Fruit fly (Drosophila melanogaster) whole organism, embryonic: Measurements from ENCODE around the gene Fas2.

Experiments
- B-H2 ChIP-seq: fragments of 200-800 bp; sonication (Bioruptor generic); optimal IDR thresholded peaks from 2 replicates; lab custom pipeline; 2018; ENCODE audit warnings: missing biosample characterization, mild to moderate bottlenecking, missing genetic modification characterization
- CG10979 ChIP-seq: fragments of 200-800 bp; sonication (Bioruptor generic); optimal IDR thresholded peaks from 2 replicates; lab custom pipeline; 2018; ENCODE audit warnings: missing biosample characterization, mild to moderate bottlenecking, missing genetic modification characterization, moderate library complexity
- CG11085 ChIP-seq: fragments of 200-800 bp; sonication (Bioruptor generic); IDR thresholded peaks from 2 replicates; pipeline ENCODE4 v1.3.6; 2022; ENCODE audit warnings: missing biosample characterization, missing genetic modification characterization
- CG11456 ChIP-seq: fragments of 200-800 bp; sonication (Bioruptor generic); IDR thresholded peaks from 3 replicates; pipeline ENCODE4 v1.3.6; 2022; ENCODE audit warnings: missing biosample characterization, missing genetic modification characterization
- CG11504 ChIP-seq: fragments of 200-800 bp; sonication (Bioruptor generic); optimal IDR thresholded peaks from 3 replicates; lab custom pipeline; 2019; ENCODE audit warnings: missing biosample characterization, mild to moderate bottlenecking, missing genetic modification characterization, moderate library complexity
- CG12391 ChIP-seq: fragments of 200-800 bp; sonication (Bioruptor generic); optimal IDR thresholded peaks from 3 replicates; lab custom pipeline; 2018; ENCODE audit warnings: missing biosample characterization, mild to moderate bottlenecking, missing genetic modification characterization, moderate library complexity
- CG12659 ChIP-seq: fragments of 200-800 bp; sonication (Bioruptor generic); optimal IDR thresholded peaks from 3 replicates; lab custom pipeline; 2017; ENCODE audit warnings: mild to moderate bottlenecking, missing biosample characterization, missing genetic modification reagents, missing genetic modification characterization
- CG12769 ChIP-seq: fragments of 200-800 bp; sonication (Bioruptor generic); optimal IDR thresholded peaks from 2 replicates; lab custom pipeline; 2019; ENCODE audit warnings: missing biosample characterization, mild to moderate bottlenecking, missing genetic modification characterization, moderate library complexity
- CG13296 ChIP-seq: fragments of 200-800 bp; sonication (Bioruptor generic); optimal IDR thresholded peaks from 3 replicates; lab custom pipeline; 2018; ENCODE audit warnings: missing biosample characterization, mild to moderate bottlenecking, missing genetic modification characterization
- CG13894 ChIP-seq: fragments of 200-800 bp; sonication (Bioruptor generic); optimal IDR thresholded peaks from 3 replicates; lab custom pipeline; 2018; ENCODE audit warnings: missing biosample characterization, mild to moderate bottlenecking, missing genetic modification characterization, moderate library complexity
- CG17186 ChIP-seq: fragments of 200-800 bp; sonication (Bioruptor generic); optimal IDR thresholded peaks from 3 replicates; lab custom pipeline; 2017; ENCODE audit warnings: missing biosample characterization, missing genetic modification reagents, missing genetic modification characterization
- CG18599 ChIP-seq: fragments of 200-800 bp; sonication (Bioruptor generic); optimal IDR thresholded peaks from 3 replicates; lab custom pipeline; 2017; ENCODE audit warnings: missing biosample characterization, missing genetic modification characterization, mild to moderate bottlenecking, moderate library complexity, missing genetic modification reagents
- CG2129 ChIP-seq: fragments of 200-800 bp; sonication (Bioruptor generic); IDR thresholded peaks from 2 replicates; pipeline ENCODE4 v1.3.6; 2022; ENCODE audit warnings: missing biosample characterization, missing genetic modification characterization; ENCODE audit not compliant: partially characterized antibody
- CG2202 ChIP-seq: fragments of 200-800 bp; sonication (Bioruptor generic); optimal IDR thresholded peaks from 2 replicates; lab custom pipeline; 2018; ENCODE audit warnings: missing biosample characterization, mild to moderate bottlenecking, missing genetic modification characterization
- CG30431 ChIP-seq: fragments of 200-800 bp; sonication (Bioruptor generic); optimal IDR thresholded peaks from 2 replicates; lab custom pipeline; 2017; ENCODE audit warnings: missing biosample characterization, missing genetic modification characterization
- CG32767 ChIP-seq: fragments of 200-800 bp; sonication (Bioruptor generic); IDR thresholded peaks from 2 replicates; pipeline ENCODE4 v1.3.6; 2022; ENCODE audit warnings: missing biosample characterization, missing genetic modification characterization
- CG7357 ChIP-seq: fragments of 200-800 bp; sonication (Bioruptor generic); IDR thresholded peaks from 3 replicates; pipeline ENCODE4 v1.3.6; 2022; ENCODE audit warnings: missing biosample characterization, missing genetic modification characterization
- CG7987 ChIP-seq: fragments of 200-800 bp; sonication (Bioruptor generic); optimal IDR thresholded peaks from 2 replicates; lab custom pipeline; 2018; ENCODE audit warnings: missing biosample characterization, mild to moderate bottlenecking, missing genetic modification characterization, moderate library complexity
- CG8290 ChIP-seq, 3 experiments: fragments of 200-800 bp; sonication (Bioruptor generic); optimal IDR thresholded peaks; 2 replicates each; lab custom pipeline; 2016 to 2019; ENCODE audit warnings: missing biosample characterization in 3 of 3, missing genetic modification characterization in 3 of 3, mild to moderate bottlenecking in 2 of 3, moderate library complexity in 1 of 3
- CG8765 ChIP-seq: fragments of 200-800 bp; sonication (Bioruptor generic); IDR thresholded peaks from 2 replicates; pipeline ENCODE4 v1.3.6; 2022; ENCODE audit warnings: missing biosample characterization, missing genetic modification characterization
- CkIIα-i1 ChIP-seq: fragments of 200-800 bp; sonication (Bioruptor generic); IDR thresholded peaks from 2 replicates; pipeline ENCODE4 v1.3.6; 2022; ENCODE audit warnings: missing biosample characterization, missing genetic modification characterization
- Fer2 ChIP-seq: fragments of 200-800 bp; sonication (Bioruptor generic); optimal IDR thresholded peaks from 2 replicates; lab custom pipeline; 2018; ENCODE audit warnings: missing biosample characterization, mild to moderate bottlenecking, missing genetic modification characterization, moderate library complexity
- HmgD ChIP-seq: fragments of 200-800 bp; sonication (Bioruptor generic); optimal IDR thresholded peaks from 3 replicates; lab custom pipeline; 2016; ENCODE audit warnings: missing biosample characterization, missing genetic modification characterization
- HmgZ ChIP-seq: fragments of 200-800 bp; sonication (Bioruptor generic); optimal IDR thresholded peaks from 2 replicates; lab custom pipeline; 2018; ENCODE audit warnings: missing biosample characterization, mild to moderate bottlenecking, missing genetic modification characterization
- Lpt ChIP-seq: fragments of >200 bp; optimal IDR thresholded peaks from 2 replicates; lab custom pipeline; 2018; ENCODE audit warnings: missing biosample characterization, missing genetic modification characterization
- Neu2 ChIP-seq: fragments of 200-800 bp; sonication (Bioruptor generic); optimal IDR thresholded peaks from 3 replicates; lab custom pipeline; 2016; ENCODE audit warnings: missing biosample characterization, missing genetic modification characterization, borderline replicate concordance
- NfI ChIP-seq: fragments of 200-800 bp; sonication (Bioruptor generic); optimal IDR thresholded peaks from 3 replicates; lab custom pipeline; 2018; ENCODE audit warnings: missing biosample characterization, mild to moderate bottlenecking, missing genetic modification characterization, moderate library complexity
- Sin3A ChIP-seq: fragments of >200 bp; optimal IDR thresholded peaks from 2 replicates; lab custom pipeline; 2018
- Usf ChIP-seq: fragments of 200-800 bp; sonication (Bioruptor generic); optimal IDR thresholded peaks from 2 replicates; lab custom pipeline; 2017; ENCODE audit warnings: missing genotype, missing biosample characterization, missing genetic modification characterization
- Xbp1 ChIP-seq: fragments of 200-800 bp; sonication (Bioruptor generic); optimal IDR thresholded peaks from 3 replicates; lab custom pipeline; 2016; ENCODE audit warnings: missing biosample characterization, mild to moderate bottlenecking, missing genetic modification characterization
- corto ChIP-seq: fragments of 200-800 bp; sonication (Bioruptor generic); optimal IDR thresholded peaks from 2 replicates; lab custom pipeline; 2016; ENCODE audit warnings: missing biosample characterization, mild to moderate bottlenecking, missing genetic modification characterization, moderate library complexity
- dan ChIP-seq: fragments of 200-800 bp; sonication (Bioruptor generic); IDR thresholded peaks from 2 replicates; pipeline ENCODE4 v1.3.6; 2022; ENCODE audit warnings: missing biosample characterization, missing genetic modification characterization
- dmrt11E ChIP-seq: fragments of 200-800 bp; sonication (Bioruptor generic); optimal IDR thresholded peaks from 3 replicates; lab custom pipeline; 2018; ENCODE audit warnings: missing biosample characterization, mild to moderate bottlenecking, missing genetic modification characterization, moderate library complexity
- fd3F ChIP-seq: fragments of 200-800 bp; sonication (Bioruptor generic); optimal IDR thresholded peaks from 2 replicates; lab custom pipeline; 2018; ENCODE audit warnings: missing biosample characterization, mild to moderate bottlenecking, missing genetic modification characterization, moderate library complexity
- gfzf ChIP-seq: fragments of 200-800 bp; sonication (Bioruptor generic); optimal IDR thresholded peaks from 2 replicates; lab custom pipeline; 2016; ENCODE audit warnings: missing biosample characterization, mild to moderate bottlenecking, missing genetic modification characterization, moderate library complexity
- grau ChIP-seq: fragments of 200-800 bp; optimal IDR thresholded peaks from 3 replicates; lab custom pipeline; 2019; ENCODE audit warnings: missing biosample characterization, mild to moderate bottlenecking, missing genetic modification characterization, moderate library complexity
- gsb ChIP-seq: fragments of 200-800 bp; sonication (Bioruptor generic); IDR thresholded peaks from 2 replicates; pipeline ENCODE4 v1.3.6; 2022; ENCODE audit warnings: missing biosample characterization, missing genetic modification characterization
- h ChIP-seq: fragments of >200 bp; optimal IDR thresholded peaks from 2 replicates; lab custom pipeline; 2017
- hkb ChIP-seq, 2 experiments: fragments of 200-800 bp in 1 of 2; fragments of >200 bp in 1 of 2; sonication (Bioruptor generic) in 1 of 2; IDR thresholded peaks in 1 of 2; optimal IDR thresholded peaks in 1 of 2; 2 replicates each; pipeline versions ENCODE4 v1.3.6 to Lab custom; 2017 to 2022; ENCODE audit warnings: missing biosample characterization in 1 of 2, missing genetic modification characterization in 1 of 2
- luna ChIP-seq: fragments of 200-800 bp; sonication (Bioruptor generic); optimal IDR thresholded peaks from 2 replicates; lab custom pipeline; 2016; ENCODE audit warnings: missing biosample characterization, missing genetic modification characterization
- mld ChIP-seq: fragments of 200-800 bp; sonication (Bioruptor generic); IDR thresholded peaks from 3 replicates; pipeline ENCODE4 v1.3.6; 2022; ENCODE audit warnings: missing biosample characterization, missing genetic modification characterization; ENCODE audit not compliant: partially characterized antibody
- pb ChIP-seq: fragments of 200-800 bp; sonication (Bioruptor generic); optimal IDR thresholded peaks from 3 replicates; lab custom pipeline; 2016; ENCODE audit warnings: missing biosample characterization, missing genetic modification characterization
- row ChIP-seq: fragments of 200-800 bp; sonication (Bioruptor generic); IDR thresholded peaks from 3 replicates; pipeline ENCODE4 v1.3.6; 2022; ENCODE audit warnings: missing biosample characterization, missing genetic modification characterization
- salm ChIP-seq: fragments of 200-800 bp; sonication (Bioruptor generic); optimal IDR thresholded peaks from 2 replicates; lab custom pipeline; 2018; ENCODE audit warnings: missing biosample characterization, mild to moderate bottlenecking, missing genetic modification characterization
- seq ChIP-seq: fragments of 200-800 bp; sonication (Bioruptor generic); IDR thresholded peaks from 2 replicates; pipeline ENCODE4 v1.3.6; 2022; ENCODE audit warnings: missing biosample characterization, missing genetic modification characterization
- sim ChIP-seq: fragments of 200-800 bp; sonication (Bioruptor generic); IDR thresholded peaks from 2 replicates; pipeline ENCODE4 v1.3.6; 2022; ENCODE audit warnings: missing biosample characterization, missing genetic modification characterization
- tap ChIP-seq: fragments of 200-800 bp; optimal IDR thresholded peaks from 3 replicates; lab custom pipeline; 2019; ENCODE audit warnings: missing biosample characterization, mild to moderate bottlenecking, missing genetic modification characterization, moderate library complexity
- vvl ChIP-seq: fragments of 200-800 bp; sonication (Bioruptor generic); IDR thresholded peaks from 2 replicates; pipeline ENCODE4 v1.3.6; 2022; ENCODE audit warnings: missing biosample characterization, missing genetic modification characterization
- wek ChIP-seq: fragments of 200-800 bp; sonication (Bioruptor generic); optimal IDR thresholded peaks from 3 replicates; lab custom pipeline; 2018; ENCODE audit warnings: missing biosample characterization, mild to moderate bottlenecking, missing genetic modification characterization, moderate library complexity
- wor ChIP-seq: fragments of 200-800 bp; sonication (Bioruptor generic); IDR thresholded peaks from 2 replicates; pipeline ENCODE4 v1.3.6; 2022; ENCODE audit warnings: missing biosample characterization, missing genetic modification characterization

Fas2 gene

DNA sequence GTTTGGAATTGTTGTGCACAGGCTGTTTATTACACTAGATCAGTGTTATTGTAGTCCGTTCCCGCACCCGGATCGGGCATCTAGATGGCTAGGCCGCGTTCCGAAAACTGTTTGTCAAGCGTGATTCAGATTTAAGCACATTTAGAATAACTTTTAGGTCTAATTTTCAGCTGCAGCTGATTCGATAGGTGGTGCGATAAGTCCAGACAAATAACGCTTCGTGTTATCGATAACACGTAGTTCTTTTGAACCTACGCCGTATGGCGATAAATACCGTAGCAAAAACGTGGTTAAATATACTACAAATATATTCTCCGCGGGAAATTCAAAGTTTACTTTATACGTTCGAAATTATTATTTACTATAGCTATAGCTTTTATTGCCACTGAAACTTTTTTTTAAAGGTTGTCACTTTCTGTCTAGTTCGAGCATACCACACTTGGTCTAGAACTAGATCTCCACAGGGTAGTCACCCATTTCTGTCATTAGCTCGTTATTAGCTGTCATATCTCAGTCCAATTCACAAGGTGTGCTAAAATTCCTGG, 105.0 kb downstream of the Fas2 start, which contains the start of the genes Cmtr1 and CG15375 (continued):
- no peak for TF ChIP-seq wek
- TF ChIP-seq CG30431 (GFP tag; lab: Kevin White, UChicago): no peak
- TF ChIP-seq seq (GFP tag; lab: Robert Waterston, UW): no peak
- no peak for TF ChIP-seq CG2202 (tag; lab: Kevin White, UChicago)
- TF ChIP-seq Neu2 (GFP tag; lab: Kevin White, UChicago): no peak
- TF ChIP-seq CG13296: no peak
- no peak for TF ChIP-seq CG11085 (GFP tag; lab: Robert Waterston, UW)
- TF ChIP-seq CG18599: no peak
- no peak for TF ChIP-seq Usf
- TF ChIP-seq salm (tag; lab: Kevin White, UChicago): no peak
- TF ChIP-seq HmgZ (tag; lab: Kevin White, UChicago): peak; percentile 7
- no peak for TF ChIP-seq NfI (GFP tag; lab: Kevin White, UChicago)
- no peak for TF ChIP-seq wor
- TF ChIP-seq Sin3A (lab: Kevin White, UChicago): peak; percentile 2
- no peak for TF ChIP-seq CG12391 (tag; lab: Kevin White, UChicago)
- no peak for TF ChIP-seq row
- TF ChIP-seq pb (GFP tag; lab: Kevin White, UChicago): no peak
- no peak for TF ChIP-seq Xbp1
- no peak for TF ChIP-seq fd3F
- no peak for TF ChIP-seq vvl (GFP tag; lab: Robert Waterston, UW)
- no peak for TF ChIP-seq grau
- no peak for TF ChIP-seq Lpt (GFP tag; lab: Kevin White, UChicago)
- no peak for TF ChIP-seq CG8290 (GFP tag; optimal IDR thresholded peaks at IDR 0.05; lab: Kevin White, UChicago)
- no peak for TF ChIP-seq CG8290 (tag; optimal IDR thresholded peaks at IDR 0.05; lab: Kevin White, UChicago)
- TF ChIP-seq sim (GFP tag; lab: Robert Waterston, UW): no peak
- no peak for TF ChIP-seq Fer2 (tag; lab: Kevin White, UChicago)
- no peak for TF ChIP-seq corto
- no peak for TF ChIP-seq HmgD (GFP tag; lab: Kevin White, UChicago)
- TF ChIP-seq dan (GFP tag; lab: Robert Waterston, UW): no peak
- no peak for TF ChIP-seq CG8765 (GFP tag; lab: Robert Waterston, UW)
- TF ChIP-seq h (lab: Kevin White, UChicago): no peak
- TF ChIP-seq CG17186: peak; percentile 32
- no peak for TF ChIP-seq CG11456 (GFP tag; lab: Robert Waterston, UW)
- TF ChIP-seq CG2129 (GFP tag; lab: Robert Waterston, UW): peak; percentile 44
- TF ChIP-seq gsb (GFP tag; lab: Robert Waterston, UW): no peak
- TF ChIP-seq CG32767: no peak
- peak; percentile 14 for TF ChIP-seq CG12659 (GFP tag; lab: Kevin White, UChicago)
- TF ChIP-seq gfzf (GFP tag; lab: Kevin White, UChicago): peak; percentile 67
- no peak for TF ChIP-seq CG7987 (GFP tag; lab: Kevin White, UChicago)
- no peak for TF ChIP-seq tap (tag; lab: Kevin White, UChicago)
- TF ChIP-seq dmrt11E (tag; lab: Kevin White, UChicago): no peak
- TF ChIP-seq CG7357: no peak
- peak; percentile 71; the same call in 2 of the 3 replicates for TF ChIP-seq mld (GFP tag; lab: Robert Waterston, UW)
- TF ChIP-seq CG11504: no peak
- TF ChIP-seq CG13894 (tag; lab: Kevin White, UChicago): no peak
- no peak for TF ChIP-seq CG10979
- TF ChIP-seq hkb (optimal IDR thresholded peaks at IDR 0.05; lab: Kevin White, UChicago): no peak
- no peak for TF ChIP-seq hkb (GFP tag; IDR thresholded peaks at IDR 0.05; lab: Robert Waterston, UW)
- TF ChIP-seq CG12769: no peak
- TF ChIP-seq B-H2: no peak
- no peak for TF ChIP-seq luna (GFP tag; lab: Kevin White, UChicago)
- no peak for TF ChIP-seq CkIIα-i1
